Fruit fly (Drosophila melanogaster): Measurements from ENCODE around the gene Mst84Da.

- TF ChIP-seq CG8478 (optimal IDR thresholded peaks at IDR 0.05) (no peak), CTCF (optimal IDR thresholded peaks at IDR 0.05) (no peak)
Measured at dm6 chr3R:7330695-7331094, 35.0 kb upstream of the Mst84Da start.
